Fruit fly (Drosophila melanogaster) whole organism, embryonic: Measurements from ENCODE around the gene CG34310.

Experiments
- CG11504 ChIP-seq: fragments of 200-800 bp; sonication (Bioruptor generic); optimal IDR thresholded peaks from 3 replicates; lab custom pipeline; 2019; ENCODE audit warnings: missing biosample characterization, mild to moderate bottlenecking, missing genetic modification characterization, moderate library complexity
- CG30020 ChIP-seq: fragments of 200-800 bp; optimal IDR thresholded peaks from 2 replicates; lab custom pipeline; 2019; ENCODE audit warnings: missing biosample characterization, mild to moderate bottlenecking, missing genetic modification characterization, moderate library complexity
- CG32532 ChIP-seq: fragments of 200-800 bp; sonication (Bioruptor generic); IDR thresholded peaks from 2 replicates; pipeline ENCODE4 v1.3.6; 2022; ENCODE audit warnings: missing biosample characterization, missing genetic modification characterization
- H2.0 ChIP-seq: fragments of 200-800 bp; sonication (Bioruptor generic); IDR thresholded peaks from 2 replicates; pipeline ENCODE4 v1.3.6; 2022; ENCODE audit warnings: missing biosample characterization, missing genetic modification characterization
- HLH54F ChIP-seq: fragments of 200-800 bp; sonication (Bioruptor generic); optimal IDR thresholded peaks from 3 replicates; lab custom pipeline; 2016; ENCODE audit warnings: missing biosample characterization, missing genetic modification characterization
- HmgZ ChIP-seq: fragments of 200-800 bp; sonication (Bioruptor generic); optimal IDR thresholded peaks from 2 replicates; lab custom pipeline; 2018; ENCODE audit warnings: missing biosample characterization, mild to moderate bottlenecking, missing genetic modification characterization
- aop ChIP-seq: fragments of 200-800 bp; sonication (Bioruptor generic); IDR thresholded peaks from 2 replicates; pipeline ENCODE4 v1.3.6; 2022; ENCODE audit warnings: missing biosample characterization, missing genetic modification characterization
- schlank ChIP-seq: fragments of 200-800 bp; sonication (Bioruptor generic); optimal IDR thresholded peaks from 2 replicates; lab custom pipeline; 2018; ENCODE audit warnings: missing biosample characterization, mild to moderate bottlenecking, missing genetic modification characterization
- so ChIP-seq: fragments of 200-800 bp; sonication (Bioruptor generic); IDR thresholded peaks from 3 replicates; pipeline ENCODE4 v1.3.6; 2022; ENCODE audit warnings: missing biosample characterization, missing genetic modification characterization
- trem ChIP-seq: fragments of 200-800 bp; optimal IDR thresholded peaks from 3 replicates; lab custom pipeline; 2019; ENCODE audit warnings: missing biosample characterization, mild to moderate bottlenecking, missing genetic modification characterization, moderate library complexity

DNA sequence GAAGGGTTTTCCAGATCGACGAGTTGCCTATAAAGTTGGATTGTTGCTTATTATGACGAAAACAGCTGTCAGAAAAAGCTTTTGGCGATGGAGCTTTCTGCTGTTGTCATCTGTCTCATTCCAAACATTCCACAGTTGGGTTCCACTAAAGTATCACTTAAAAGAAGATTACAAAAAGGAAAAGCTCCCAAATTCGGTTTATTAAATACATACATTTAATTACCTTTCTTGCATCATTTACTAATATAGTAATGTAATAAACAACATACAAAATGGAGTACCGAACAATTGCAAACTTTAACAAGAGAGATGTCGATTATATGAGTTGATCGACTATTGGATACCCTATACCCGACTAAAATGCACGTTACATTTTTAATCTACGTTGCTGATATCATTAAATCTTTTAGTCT, 7.2 kb upstream of the CG34310 start, which contains the start of gene CG31633:
- no peak for TF ChIP-seq schlank (tag; lab: Kevin White, UChicago)
- TF ChIP-seq CG32532 (GFP tag; lab: Robert Waterston, UW): no peak
- TF ChIP-seq so: no peak
- TF ChIP-seq H2.0: no peak
- no peak for TF ChIP-seq HLH54F (GFP tag; lab: Kevin White, UChicago)
- TF ChIP-seq HmgZ (tag; lab: Kevin White, UChicago): no peak
- no peak for TF ChIP-seq CG11504 (tag; lab: Kevin White, UChicago)
- no peak for TF ChIP-seq trem (tag; lab: Kevin White, UChicago)
- no peak for TF ChIP-seq CG30020 (tag; lab: Kevin White, UChicago)
- TF ChIP-seq aop (GFP tag; lab: Robert Waterston, UW): no peak
